Worm (Caenorhabditis elegans): ENCODE data around the gene C31G12.3.

DNA sequence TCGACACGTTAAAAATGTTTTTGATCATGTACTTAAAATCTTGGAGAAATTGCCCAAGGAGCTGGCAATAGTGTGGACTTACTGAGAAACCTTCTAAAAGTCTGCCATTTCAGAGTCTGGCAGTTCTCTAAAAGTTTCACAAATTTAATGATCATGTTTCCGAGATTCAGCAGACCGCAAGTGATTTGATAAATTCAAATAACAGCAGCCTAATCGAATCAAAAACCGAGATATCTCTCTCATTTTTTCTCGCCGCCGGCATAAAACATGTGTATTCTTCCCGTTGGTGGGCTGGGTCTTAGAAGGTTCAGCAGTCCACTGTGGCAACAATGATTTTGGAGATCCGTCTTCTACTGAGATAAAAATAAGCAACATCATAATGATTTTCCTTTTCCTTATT lies 4.2 kb downstream of the C31G12.3 start, which contains the start of gene clec-246:
- TF ChIP-seq ama-1 (optimal IDR thresholded peaks at IDR 0.05) (no peak), scrt-1 (GFP tag; IDR thresholded peaks at IDR 0.05) (no peak), ceh-36 (tag; optimal IDR thresholded peaks at IDR 0.05) (no peak), B0310.2 (tag; optimal IDR thresholded peaks at IDR 0.05) (no peak), aly-1 (tag; optimal IDR thresholded peaks at IDR 0.05) (no peak)

Measured in whole organism, early embryonic.